Worm (Caenorhabditis elegans) whole organism, L4 larva: Measurements from ENCODE around the gene E02H9.6.
"Not testable (repeated sequence)": the region's sequence is repeated elsewhere in the genome, so short reads cannot be mapped to it uniquely, and the experiment has no call there.

Experiments
- R02D3.7 ChIP-seq: fragments of 150-350 bp; sonication (generic microtip); optimal IDR thresholded peaks from 3 replicates; lab custom pipeline; 2014; ENCODE audit warnings: missing biosample characterization, missing genetic modification characterization
- ces-1 ChIP-seq: fragments of 150-350 bp; sonication (generic microtip); optimal IDR thresholded peaks from 4 replicates; lab custom pipeline; 2014; ENCODE audit warnings: missing biosample characterization, missing genetic modification reagents, missing genetic modification characterization
- daf-12 ChIP-seq: fragments of 150-350 bp; optimal IDR thresholded peaks from 2 replicates; lab custom pipeline; 2014; ENCODE audit warnings: missing biosample characterization, missing genetic modification reagents, missing genetic modification characterization
- egl-27 ChIP-seq: sonication (generic microtip); optimal IDR thresholded peaks from 3 replicates; lab custom pipeline; 2017; ENCODE audit warnings: missing biosample characterization, missing genetic modification reagents, missing genetic modification characterization
- nhr-76 ChIP-seq: fragments of 150-350 bp; optimal IDR thresholded peaks from 2 replicates; lab custom pipeline; 2014; ENCODE audit warnings: missing biosample characterization, missing genetic modification characterization

DNA sequence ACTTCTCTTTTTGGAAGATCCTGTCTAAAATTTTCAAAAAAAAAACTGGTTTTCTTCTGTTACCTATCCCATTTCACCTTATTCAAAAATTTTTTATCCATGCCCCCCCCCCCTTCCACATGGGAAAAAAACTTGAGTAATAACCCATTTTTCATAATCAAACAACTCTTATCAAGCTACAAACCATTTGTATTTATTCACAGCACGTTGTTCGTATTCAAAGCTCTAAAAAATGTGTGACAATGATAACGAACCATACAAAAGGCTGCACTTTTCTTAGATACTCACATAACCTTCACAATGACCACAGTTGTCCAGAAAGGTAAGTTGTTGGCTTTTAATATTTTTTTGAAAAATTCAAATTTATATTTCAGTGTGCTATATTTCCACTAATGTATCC is at the start of gene E02H9.6:
- TF ChIP-seq nhr-76; egl-27 (tag; lab: Kevin White, UChicago); ces-1; daf-12 (tag; lab: Kevin White, UChicago); R02D3.7 (tag; lab: Kevin White, UChicago): not testable (repeated sequence)
